Fruit fly (Drosophila melanogaster): ENCODE measurements around the gene CG33658.
A peak's percentile ranks its signal among the peaks of the same experiment; 100 is the strongest.

CG33658 gene

dm6 chr3R:24886470-24886869 lies 45.5 kb upstream of the CG33658 start (continued):
- TF ChIP-seq Dfd (GFP tag; optimal IDR thresholded peaks at IDR 0.05): no peak
- no peak for TF ChIP-seq CG2875 (GFP tag; optimal IDR thresholded peaks at IDR 0.05)
- TF ChIP-seq CG2202 (tag; optimal IDR thresholded peaks at IDR 0.05): no peak
- no peak for TF ChIP-seq lov (optimal IDR thresholded peaks at IDR 0.05)
- no peak for TF ChIP-seq lov (GFP tag; IDR thresholded peaks at IDR 0.05)
- TF ChIP-seq HLH54F (GFP tag; optimal IDR thresholded peaks at IDR 0.05): no peak
- peak in 1 of 2 experiments; percentile 26 for TF ChIP-seq bsh (GFP tag; optimal IDR thresholded peaks at IDR 0.05)
- no peak for TF ChIP-seq gsb-n (tag; optimal IDR thresholded peaks at IDR 0.05)
- TF ChIP-seq sens (GFP tag): peak; percentile 54
- no peak for TF ChIP-seq CG8359 (GFP tag; optimal IDR thresholded peaks at IDR 0.05; ENCODE audit: borderline replicate concordance)
- TF ChIP-seq CG1233 (GFP tag; optimal IDR thresholded peaks at IDR 0.05): no peak
- peak; percentile 7 for TF ChIP-seq fd96Cb (tag; optimal IDR thresholded peaks at IDR 0.05)
- no peak for TF ChIP-seq CG1603 (tag; optimal IDR thresholded peaks at IDR 0.05)
- no peak for TF ChIP-seq CG11695 (GFP tag; IDR thresholded peaks at IDR 0.05)
- no peak for TF ChIP-seq B-H2 (GFP tag; optimal IDR thresholded peaks at IDR 0.05)
- TF ChIP-seq CG18619 (GFP tag; optimal IDR thresholded peaks at IDR 0.05): no peak
- no peak for TF ChIP-seq esg (GFP tag; conservative IDR thresholded peaks at IDR 0.05)
- TF ChIP-seq Fer1 (GFP tag; optimal IDR thresholded peaks at IDR 0.05): no peak
- no peak for TF ChIP-seq Nf-YB (GFP tag; optimal IDR thresholded peaks at IDR 0.05)
- TF ChIP-seq CG8944 (GFP tag; optimal IDR thresholded peaks at IDR 0.05): no peak
- TF ChIP-seq CG34376 (GFP tag; optimal IDR thresholded peaks at IDR 0.05): no peak
- TF ChIP-seq Poxn (GFP tag; IDR thresholded peaks at IDR 0.05): no peak
- TF ChIP-seq seq (GFP tag; IDR thresholded peaks at IDR 0.05): no peak
- no peak for TF ChIP-seq eyg (GFP tag; optimal IDR thresholded peaks at IDR 0.05)
- no peak for TF ChIP-seq sqz (GFP tag; optimal IDR thresholded peaks at IDR 0.05)
- peak; percentile 54 for TF ChIP-seq Med (GFP tag)
- no peak for TF ChIP-seq Oaz (GFP tag; IDR thresholded peaks at IDR 0.05)
- no peak for TF ChIP-seq CG14710 (tag; optimal IDR thresholded peaks at IDR 0.05)
- no peak for TF ChIP-seq CoRest (tag; optimal IDR thresholded peaks at IDR 0.05)
- no peak for TF ChIP-seq zf30C (GFP tag; optimal IDR thresholded peaks at IDR 0.05)
- TF ChIP-seq Rx (GFP tag; IDR thresholded peaks at IDR 0.05): no peak
- TF ChIP-seq NC2α (GFP tag; optimal IDR thresholded peaks at IDR 0.05): no peak
- no peak for TF ChIP-seq CG10147 (GFP tag; optimal IDR thresholded peaks at IDR 0.05)
- TF ChIP-seq CG4328 (GFP tag; optimal IDR thresholded peaks at IDR 0.05): no peak
- no peak for TF ChIP-seq zfh2 (GFP tag; optimal IDR thresholded peaks at IDR 0.05)
- TF ChIP-seq pros (GFP tag; optimal IDR thresholded peaks at IDR 0.05): no peak
- no peak for TF ChIP-seq CG16779 (GFP tag; IDR thresholded peaks at IDR 0.05)
- TF ChIP-seq Blimp-1 (GFP tag; optimal IDR thresholded peaks at IDR 0.05): peak; percentile 31
- TF ChIP-seq dati (GFP tag; IDR thresholded peaks at IDR 0.05): no peak
- no peak for TF ChIP-seq gce (GFP tag; IDR thresholded peaks at IDR 0.05)
- TF ChIP-seq fd102C (GFP tag; optimal IDR thresholded peaks at IDR 0.05): no peak
- no peak for TF ChIP-seq CG8089 (GFP tag; optimal IDR thresholded peaks at IDR 0.05)
- no peak for TF ChIP-seq ERR (GFP tag; optimal IDR thresholded peaks at IDR 0.05)
- TF ChIP-seq p53 (GFP tag; optimal IDR thresholded peaks at IDR 0.05): no peak
- peak; percentile 17; the same call in 1 of the 2 replicates for TF ChIP-seq CG6689 (GFP tag; IDR thresholded peaks at IDR 0.05)
- no peak; the same call in 1 of the 2 replicates for TF ChIP-seq CG31441 (GFP tag; IDR thresholded peaks at IDR 0.05)
- TF ChIP-seq Antp (GFP tag; optimal IDR thresholded peaks at IDR 0.05): no peak
- TF ChIP-seq CG13287 (GFP tag; IDR thresholded peaks at IDR 0.05; ENCODE audit: partially characterized antibody): no peak
- no peak for TF ChIP-seq Lhr (GFP tag; optimal IDR thresholded peaks at IDR 0.05)
- TF ChIP-seq ab (GFP tag; optimal IDR thresholded peaks at IDR 0.05): no peak
- no peak for TF ChIP-seq Sox100B (GFP tag; optimal IDR thresholded peaks at IDR 0.05)
- TF ChIP-seq CG8478 (optimal IDR thresholded peaks at IDR 0.05): no peak
- TF ChIP-seq cas (GFP tag; IDR thresholded peaks at IDR 0.05): no peak
